Fruit fly (Drosophila melanogaster) whole organism, embryonic: ENCODE measurements around the gene Hexim.

Experiments used
- CG10979 ChIP-seq: fragments of 200-800 bp; sonication (Bioruptor generic); optimal IDR thresholded peaks from 2 replicates; lab custom pipeline; 2018; ENCODE audit warnings: missing biosample characterization, mild to moderate bottlenecking, missing genetic modification characterization, moderate library complexity
- CG12104 ChIP-seq: fragments of 200-800 bp; sonication (Bioruptor generic); optimal IDR thresholded peaks from 3 replicates; lab custom pipeline; 2016; ENCODE audit warnings: missing biosample characterization, missing genetic modification characterization
- CG12299 ChIP-seq: fragments of 200-800 bp; sonication (Bioruptor generic); optimal IDR thresholded peaks from 2 replicates; lab custom pipeline; 2018; ENCODE audit warnings: missing biosample characterization, mild to moderate bottlenecking, missing genetic modification characterization
- CG15514 ChIP-seq: fragments of 200-800 bp; sonication (Bioruptor generic); optimal IDR thresholded peaks from 3 replicates; lab custom pipeline; 2017; ENCODE audit warnings: missing biosample characterization, missing genetic modification characterization, mild to moderate bottlenecking, moderate library complexity, missing genetic modification reagents
- CG15601 ChIP-seq: fragments of 200-800 bp; sonication (Bioruptor generic); optimal IDR thresholded peaks from 3 replicates; lab custom pipeline; 2019; ENCODE audit warnings: missing biosample characterization, mild to moderate bottlenecking, missing genetic modification characterization, moderate library complexity
- CG1602 ChIP-seq: fragments of 200-800 bp; sonication (Bioruptor generic); optimal IDR thresholded peaks from 3 replicates; lab custom pipeline; 2016; ENCODE audit warnings: missing biosample characterization, missing genetic modification characterization
- CG1603 ChIP-seq: fragments of 200-800 bp; sonication (Bioruptor generic); optimal IDR thresholded peaks from 2 replicates; lab custom pipeline; 2019; ENCODE audit warnings: missing biosample characterization, mild to moderate bottlenecking, missing genetic modification characterization, moderate library complexity
- CG17328 ChIP-seq: fragments of 200-800 bp; sonication (Bioruptor generic); IDR thresholded peaks from 2 replicates; pipeline ENCODE4 v1.3.6; 2022; ENCODE audit warnings: missing biosample characterization, missing genetic modification characterization
- CG17829 ChIP-seq: fragments of 200-800 bp; optimal IDR thresholded peaks from 2 replicates; lab custom pipeline; 2019; ENCODE audit warnings: missing biosample characterization, mild to moderate bottlenecking, missing genetic modification characterization, moderate library complexity
- CG1832 ChIP-seq: fragments of 200-800 bp; sonication (Bioruptor generic); optimal IDR thresholded peaks from 2 replicates; lab custom pipeline; 2017; ENCODE audit warnings: missing biosample characterization, mild to moderate bottlenecking, missing genetic modification characterization, inconsistent platforms
- CG2116 ChIP-seq: fragments of 200-800 bp; sonication (Bioruptor generic); optimal IDR thresholded peaks from 3 replicates; lab custom pipeline; 2018; ENCODE audit warnings: missing biosample characterization, mild to moderate bottlenecking, missing genetic modification characterization
- CG2202 ChIP-seq: fragments of 200-800 bp; sonication (Bioruptor generic); optimal IDR thresholded peaks from 2 replicates; lab custom pipeline; 2018; ENCODE audit warnings: missing biosample characterization, mild to moderate bottlenecking, missing genetic modification characterization
- CG2889 ChIP-seq: fragments of 200-800 bp; sonication (Bioruptor generic); IDR thresholded peaks from 3 replicates; pipeline ENCODE4 v1.3.6; 2022; ENCODE audit warnings: missing biosample characterization, missing genetic modification characterization
- CG32772 ChIP-seq: fragments of 200-800 bp; sonication (Bioruptor generic); IDR thresholded peaks from 2 replicates; pipeline ENCODE4 v1.3.6; 2022; ENCODE audit warnings: missing biosample characterization, missing genetic modification characterization
- CG4617 ChIP-seq: fragments of 200-800 bp; sonication (Bioruptor generic); optimal IDR thresholded peaks from 3 replicates; lab custom pipeline; 2016; ENCODE audit warnings: missing biosample characterization, missing genetic modification characterization, borderline replicate concordance
- CG6654 ChIP-seq: fragments of 200-800 bp; sonication (Bioruptor generic); optimal IDR thresholded peaks from 2 replicates; lab custom pipeline; 2017; ENCODE audit warnings: missing biosample characterization, mild to moderate bottlenecking, missing genetic modification characterization
- CG7745 ChIP-seq: fragments of 200-800 bp; sonication (Bioruptor generic); optimal IDR thresholded peaks from 2 replicates; lab custom pipeline; 2018; ENCODE audit warnings: missing biosample characterization, mild to moderate bottlenecking, missing genetic modification characterization, moderate library complexity
- Dfd ChIP-seq, 2 experiments: fragments of >200 bp; optimal IDR thresholded peaks; 2 replicates each; lab custom pipeline; 2017; ENCODE audit warnings: missing biosample characterization in 2 of 2, missing genetic modification characterization in 2 of 2
- Fer1 ChIP-seq: fragments of 200-800 bp; sonication (Bioruptor generic); optimal IDR thresholded peaks from 2 replicates; lab custom pipeline; 2017; ENCODE audit warnings: missing biosample characterization, mild to moderate bottlenecking, missing genetic modification characterization
- H15 ChIP-seq: fragments of 200-800 bp; sonication (Bioruptor generic); IDR thresholded peaks from 3 replicates; pipeline ENCODE4 v1.3.6; 2022; ENCODE audit warnings: missing biosample characterization, missing genetic modification characterization
- Hr78 ChIP-seq, 2 experiments: fragments of 200-800 bp in 1 of 2; fragments of >200 bp in 1 of 2; sonication (Bioruptor generic) in 1 of 2; optimal IDR thresholded peaks; 2 replicates each; lab custom pipeline; 2017 to 2019; ENCODE audit warnings: missing biosample characterization in 2 of 2, missing genetic modification characterization in 2 of 2, mild to moderate bottlenecking in 1 of 2, moderate library complexity in 1 of 2
- MTF-1 ChIP-seq: fragments of 200-800 bp; sonication (Bioruptor generic); optimal IDR thresholded peaks from 2 replicates; lab custom pipeline; 2018; ENCODE audit warnings: missing biosample characterization, mild to moderate bottlenecking, missing genetic modification characterization, borderline replicate concordance
- Max ChIP-seq: fragments of 200-800 bp; sonication (Bioruptor generic); optimal IDR thresholded peaks from 2 replicates; lab custom pipeline; 2016; ENCODE audit warnings: missing biosample characterization, mild to moderate bottlenecking, missing genetic modification characterization
- Med ChIP-seq: fragments of 200-800 bp; sonication (Bioruptor generic); peaks from one replicate; lab custom pipeline; 2016; ENCODE audit warnings: missing biosample characterization, missing genetic modification characterization, mild to moderate bottlenecking, inconsistent platforms, moderate library complexity
- Neu2 ChIP-seq: fragments of 200-800 bp; sonication (Bioruptor generic); optimal IDR thresholded peaks from 3 replicates; lab custom pipeline; 2016; ENCODE audit warnings: missing biosample characterization, missing genetic modification characterization, borderline replicate concordance
- Nf-YC ChIP-seq: fragments of 200-800 bp; optimal IDR thresholded peaks from 3 replicates; lab custom pipeline; 2019; ENCODE audit warnings: missing biosample characterization, mild to moderate bottlenecking, missing genetic modification characterization, moderate library complexity
- Tbp ChIP-seq: fragments of >200 bp; optimal IDR thresholded peaks from 2 replicates; lab custom pipeline; 2018; ENCODE audit warnings: missing biosample characterization, missing genetic modification characterization
- Xbp1 ChIP-seq: fragments of 200-800 bp; sonication (Bioruptor generic); optimal IDR thresholded peaks from 3 replicates; lab custom pipeline; 2016; ENCODE audit warnings: missing biosample characterization, mild to moderate bottlenecking, missing genetic modification characterization
- cg ChIP-seq: fragments of 200-800 bp; sonication (Bioruptor generic); optimal IDR thresholded peaks from 3 replicates; lab custom pipeline; 2019; ENCODE audit warnings: missing biosample characterization, mild to moderate bottlenecking, missing genetic modification characterization, moderate library complexity
- dm ChIP-seq: fragments of 200-800 bp; sonication (Bioruptor generic); optimal IDR thresholded peaks from 3 replicates; lab custom pipeline; 2016; ENCODE audit warnings: missing biosample characterization, missing genetic modification characterization
- hb ChIP-seq: fragments of 200-800 bp; sonication (Bioruptor generic); IDR thresholded peaks from 3 replicates; pipeline ENCODE4 v1.3.6; 2022; ENCODE audit warnings: missing biosample characterization, missing genetic modification characterization; ENCODE audit not compliant: partially characterized antibody
- inv ChIP-seq: fragments of 200-800 bp; sonication (Bioruptor generic); IDR thresholded peaks from 2 replicates; pipeline ENCODE4 v1.3.6; 2022; ENCODE audit warnings: missing biosample characterization, missing genetic modification characterization; ENCODE audit not compliant: partially characterized antibody
- ken ChIP-seq: fragments of 200-800 bp; sonication (Bioruptor generic); IDR thresholded peaks from 3 replicates; pipeline ENCODE4 v1.3.6; 2022; ENCODE audit warnings: missing biosample characterization, missing genetic modification characterization
- klu ChIP-seq: fragments of 200-800 bp; sonication (Bioruptor generic); IDR thresholded peaks from 2 replicates; pipeline ENCODE4 v1.3.6; 2022; ENCODE audit warnings: missing biosample characterization, missing genetic modification characterization
- kni ChIP-seq: fragments of 200-800 bp; sonication (Bioruptor generic); optimal IDR thresholded peaks from 3 replicates; lab custom pipeline; 2017; ENCODE audit warnings: mild to moderate bottlenecking, missing biosample characterization, missing genetic modification reagents, missing genetic modification characterization
- lbe ChIP-seq: fragments of 200-800 bp; sonication (Bioruptor generic); optimal IDR thresholded peaks from 2 replicates; lab custom pipeline; 2016; ENCODE audit warnings: missing biosample characterization, mild to moderate bottlenecking, missing genetic modification characterization
- lov ChIP-seq, 2 experiments: fragments of 200-800 bp in 1 of 2; fragments of >200 bp in 1 of 2; sonication (Bioruptor generic) in 1 of 2; IDR thresholded peaks in 1 of 2; optimal IDR thresholded peaks in 1 of 2; 2 replicates in 1 of 2; 3 replicates in 1 of 2; pipeline versions ENCODE4 v1.3.6 to Lab custom; 2017 to 2022; ENCODE audit warnings: missing biosample characterization in 1 of 2, missing genetic modification characterization in 1 of 2
- maf-S ChIP-seq: fragments of 200-800 bp; sonication (Bioruptor generic); optimal IDR thresholded peaks from 2 replicates; lab custom pipeline; 2016; ENCODE audit warnings: missing biosample characterization, missing genetic modification characterization
- mirr ChIP-seq: fragments of 200-800 bp; sonication (Bioruptor generic); optimal IDR thresholded peaks from 3 replicates; lab custom pipeline; 2018; ENCODE audit warnings: missing biosample characterization, mild to moderate bottlenecking, missing genetic modification characterization
- nmo ChIP-seq: fragments of 200-800 bp; sonication (Bioruptor generic); optimal IDR thresholded peaks from 2 replicates; lab custom pipeline; 2018; ENCODE audit warnings: missing biosample characterization, mild to moderate bottlenecking, missing genetic modification characterization, moderate library complexity
- pb ChIP-seq: fragments of 200-800 bp; sonication (Bioruptor generic); optimal IDR thresholded peaks from 3 replicates; lab custom pipeline; 2016; ENCODE audit warnings: missing biosample characterization, missing genetic modification characterization
- peb ChIP-seq: fragments of 200-800 bp; sonication (Bioruptor generic); IDR thresholded peaks from 2 replicates; pipeline ENCODE4 v1.3.6; 2022; ENCODE audit warnings: missing biosample characterization, missing genetic modification characterization
- row ChIP-seq: fragments of 200-800 bp; sonication (Bioruptor generic); IDR thresholded peaks from 3 replicates; pipeline ENCODE4 v1.3.6; 2022; ENCODE audit warnings: missing biosample characterization, missing genetic modification characterization
- so ChIP-seq: fragments of 200-800 bp; sonication (Bioruptor generic); IDR thresholded peaks from 3 replicates; pipeline ENCODE4 v1.3.6; 2022; ENCODE audit warnings: missing biosample characterization, missing genetic modification characterization
- sr ChIP-seq: fragments of 200-800 bp; sonication (Bioruptor generic); IDR thresholded peaks from 3 replicates; pipeline ENCODE4 v1.3.6; 2022; ENCODE audit warnings: missing biosample characterization, missing genetic modification characterization
- tll ChIP-seq, 2 experiments: fragments of 200-800 bp in 1 of 2; fragments of >200 bp in 1 of 2; sonication (Bioruptor generic) in 1 of 2; optimal IDR thresholded peaks; 2 replicates each; lab custom pipeline; 2017 to 2019; ENCODE audit warnings: missing biosample characterization in 2 of 2, missing genetic modification characterization in 2 of 2, mild to moderate bottlenecking in 1 of 2, moderate library complexity in 1 of 2
- unc-4 ChIP-seq: fragments of 200-800 bp; sonication (Bioruptor generic); IDR thresholded peaks from 2 replicates; pipeline ENCODE4 v1.3.6; 2022; ENCODE audit warnings: missing biosample characterization, missing genetic modification characterization; ENCODE audit not compliant: partially characterized antibody
- vfl ChIP-seq: fragments of 200-800 bp; sonication (Bioruptor generic); optimal IDR thresholded peaks from 2 replicates; lab custom pipeline; 2016; ENCODE audit warnings: missing biosample characterization, missing genetic modification characterization
- zen ChIP-seq: fragments of 200-800 bp; sonication (Bioruptor generic); optimal IDR thresholded peaks from 3 replicates; lab custom pipeline; 2018; ENCODE audit warnings: missing biosample characterization, mild to moderate bottlenecking, missing genetic modification characterization, moderate library complexity

The Hexim gene

DNA sequence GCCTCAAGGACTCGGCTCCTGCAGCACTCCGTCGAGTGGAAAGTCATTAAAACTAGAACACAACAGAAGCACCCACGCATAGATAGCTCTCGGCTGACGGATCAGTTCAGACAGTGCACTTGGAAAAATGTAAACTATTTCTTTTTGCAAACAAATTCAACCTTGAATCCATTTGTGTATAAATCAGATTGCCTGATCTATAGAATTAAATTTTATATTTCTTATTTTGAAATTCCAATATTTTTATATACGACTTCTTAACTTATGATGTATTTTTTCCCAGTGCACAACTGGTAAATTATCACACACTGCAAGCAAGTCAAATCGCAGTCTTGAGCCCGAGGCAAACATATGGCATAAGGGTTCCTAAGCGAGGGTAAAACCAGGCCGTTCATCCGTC, 15.5 kb downstream of the Hexim start (continued):
- TF ChIP-seq CG4617 (GFP tag; lab: Kevin White, UChicago) (no peak), so (GFP tag; lab: Robert Waterston, UW) (peak; percentile 75; the same call in 1 of the 3 replicates), zen (tag; lab: Kevin White, UChicago) (peak; percentile 94), cg (GFP tag; lab: Kevin White, UChicago) (no peak), Neu2 (peak; percentile 44), sr (0 out of 3 replicates have a peak, but pooled peaks have one; percentile 17), CG17829 (tag; lab: Kevin White, UChicago) (peak; percentile 92), MTF-1 (GFP tag; lab: Kevin White, UChicago) (peak; percentile 40), CG32772 (no peak), vfl (GFP tag; lab: Kevin White, UChicago) (no peak), Fer1 (GFP tag; lab: Kevin White, UChicago) (peak; percentile 1), row (peak; percentile 68), CG10979 (tag; lab: Kevin White, UChicago) (peak; percentile 88), H15 (peak; percentile 55; the same call in 1 of the 3 replicates), inv (GFP tag; lab: Robert Waterston, UW) (no peak), Tbp (no peak), CG17328 (GFP tag; lab: Robert Waterston, UW) (peak; percentile 84), kni (GFP tag; lab: Kevin White, UChicago) (no peak), CG2202 (peak; percentile 36), CG15514 (GFP tag; lab: Kevin White, UChicago) (no peak), dm (GFP tag; lab: Kevin White, UChicago) (no peak), hb (GFP tag; lab: Robert Waterston, UW) (no peak), mirr (no peak), peb (peak; percentile 62; the same call in 1 of the 2 replicates), pb (GFP tag; lab: Kevin White, UChicago) (no peak), CG1832 (no peak), CG1602 (GFP tag; lab: Kevin White, UChicago) (peak; percentile 52), Med (peak; percentile 86), maf-S (GFP tag; lab: Kevin White, UChicago) (no peak), CG12104 (peak; percentile 54), Dfd (GFP tag; optimal IDR thresholded peaks at IDR 0.05; lab: Kevin White, UChicago) (no peak), klu (GFP tag; lab: Robert Waterston, UW) (no peak), Hr78 (GFP tag; optimal IDR thresholded peaks at IDR 0.05; lab: Kevin White, UChicago) (peak in 1 of 2 experiments; percentile 12), Xbp1 (GFP tag; lab: Kevin White, UChicago) (peak; percentile 58), CG6654 (GFP tag; lab: Kevin White, UChicago) (no peak), nmo (GFP tag; lab: Kevin White, UChicago) (peak; percentile 84), tll (GFP tag; optimal IDR thresholded peaks at IDR 0.05; lab: Kevin White, UChicago) (peak in 1 of 2 experiments; percentile 92), CG1603 (tag; lab: Kevin White, UChicago) (peak; percentile 49), unc-4 (GFP tag; lab: Robert Waterston, UW) (no peak), lbe (GFP tag; lab: Kevin White, UChicago) (no peak), Nf-YC (tag; lab: Kevin White, UChicago) (no peak), Max (peak; percentile 35), CG2116 (no peak), ken (GFP tag; lab: Robert Waterston, UW) (peak; percentile 50; the same call in 1 of the 3 replicates), CG15601 (tag; lab: Kevin White, UChicago) (peak; percentile 37), CG12299 (tag; lab: Kevin White, UChicago) (no peak), CG2889 (GFP tag; lab: Robert Waterston, UW) (no peak), lov (optimal IDR thresholded peaks at IDR 0.05; lab: Kevin White, UChicago) (no peak), lov (GFP tag; IDR thresholded peaks at IDR 0.05; lab: Robert Waterston, UW) (0 out of 3 replicates have a peak, but pooled peaks have one; percentile 84), CG7745 (tag; lab: Kevin White, UChicago) (no peak)
